Fruit fly (Drosophila melanogaster) Kc167 (cell line): ENCODE results near the gene Max.

Experiments
- psq ChIP-seq: fragments of >200 bp; optimal IDR thresholded peaks from 2 replicates; lab custom pipeline; 2017; ENCODE audit warnings: missing external identifiers
- ttk ChIP-seq: sonication (Bioruptor generic); optimal IDR thresholded peaks from 2 replicates; lab custom pipeline; 2017; ENCODE audit warnings: missing external identifiers

dm6 chr3L:19254715-19255428 lies 9.1 kb downstream of the Max start, which contains the start of the genes mRpL21 and rept:
- TF ChIP-seq ttk (no peak), psq (lab: Kevin White, UChicago) (no peak)
